Fruit fly (Drosophila melanogaster) whole organism, prepupa: Measurements from ENCODE around the gene Kap3.

Experiments used
- CG16779 ChIP-seq: fragments of 200-800 bp; sonication (Bioruptor generic); optimal IDR thresholded peaks from 3 replicates; lab custom pipeline; 2017; ENCODE audit warnings: missing biosample characterization, mild to moderate bottlenecking, missing genetic modification characterization
- vri ChIP-seq: fragments of 200-800 bp; sonication (Bioruptor generic); optimal IDR thresholded peaks from 3 replicates; lab custom pipeline; 2016; ENCODE audit warnings: missing biosample characterization, mild to moderate bottlenecking, missing genetic modification characterization

DNA sequence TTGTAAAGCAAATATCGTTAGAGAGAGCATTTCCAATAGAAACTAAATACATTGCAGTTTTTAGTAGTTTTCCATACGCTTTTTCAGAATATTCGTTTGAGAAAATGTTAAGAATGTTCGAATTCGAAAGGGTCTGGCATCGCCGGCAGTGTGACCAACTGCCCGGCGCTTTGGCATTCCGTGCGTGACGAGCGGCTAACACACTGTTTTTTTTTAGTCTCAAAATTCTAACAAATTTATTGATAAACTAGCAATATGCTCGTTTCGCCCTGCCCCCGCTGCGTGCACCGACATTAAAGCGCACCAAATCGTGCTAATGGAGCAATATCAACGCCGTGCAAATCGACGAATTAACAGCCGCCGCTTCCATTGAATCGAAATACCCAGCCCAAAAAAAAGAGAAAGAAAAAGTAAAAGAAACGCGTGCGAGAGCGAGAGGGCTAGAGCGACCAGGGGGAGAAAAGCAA lies 15.9 kb upstream of the Kap3 start, which contains the start of gene dsh:
- TF ChIP-seq CG16779 (tag; lab: Kevin White, UChicago) (no peak), vri (GFP tag; lab: Kevin White, UChicago) (no peak)
